1 fruit fly cellular context compared by ENCODE assay signal in the genomic region with DNA sequence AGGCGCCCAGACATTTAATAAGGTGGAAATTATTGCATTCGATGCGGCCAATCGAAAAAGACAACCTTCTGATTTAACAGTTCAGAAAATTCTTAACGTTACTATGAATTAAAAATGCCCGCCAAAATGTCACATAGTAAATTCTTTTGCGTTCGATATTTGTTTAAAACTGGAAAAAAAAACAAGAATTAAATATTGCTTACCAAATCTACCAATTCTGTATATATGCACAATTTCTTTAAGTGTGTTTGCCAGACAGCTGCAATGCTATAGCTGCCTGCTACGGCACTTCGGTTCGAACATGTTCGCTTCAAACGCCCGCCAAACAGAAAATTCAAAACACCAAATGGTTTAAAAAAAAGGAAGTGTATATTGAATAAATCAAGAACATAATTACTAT.
TF ChIP-seq lines count a peak whose summit lies in the region.

No protein-coding gene starts in this region.

TF ChIP-seq in whole organism, embryonic, 481 proteins besides CTCF, POLR2A, EP300 and RAD21 (continued from another document and continues in another):
- TF ChIP-seq CG7987 (GFP tag; optimal IDR thresholded peaks at IDR 0.05; lab: Kevin White, UChicago) (no peak), bigmax (GFP tag; optimal IDR thresholded peaks at IDR 0.05; lab: Kevin White, UChicago) (no peak), CG8478 (optimal IDR thresholded peaks at IDR 0.05; lab: Kevin White, UChicago) (no peak), CG9609 (GFP tag; optimal IDR thresholded peaks at IDR 0.05; lab: Kevin White, UChicago) (peak; percentile 64), CG3163 (GFP tag; optimal IDR thresholded peaks at IDR 0.05; lab: Kevin White, UChicago) (peak; percentile 31), sr (GFP tag; IDR thresholded peaks at IDR 0.05; lab: Robert Waterston, UW) (no peak; the same call in 2 of the 3 replicates), Fer3 (tag; optimal IDR thresholded peaks at IDR 0.05; lab: Kevin White, UChicago) (peak; percentile 57), crol (GFP tag; IDR thresholded peaks at IDR 0.05; lab: Robert Waterston, UW) (no peak), CG10267 (tag; optimal IDR thresholded peaks at IDR 0.05; lab: Kevin White, UChicago) (peak; percentile 50), CG13894 (tag; optimal IDR thresholded peaks at IDR 0.05; lab: Kevin White, UChicago) (peak; percentile 9), ind (GFP tag; optimal IDR thresholded peaks at IDR 0.05; lab: Kevin White, UChicago) (peak; percentile 61), CG7928 (GFP tag; optimal IDR thresholded peaks at IDR 0.05; lab: Kevin White, UChicago) (no peak), CG13775 (GFP tag; optimal IDR thresholded peaks at IDR 0.05; lab: Kevin White, UChicago) (peak; percentile 57), CG2199 (GFP tag; IDR thresholded peaks at IDR 0.05; lab: Robert Waterston, UW) (no peak), p53 (GFP tag; optimal IDR thresholded peaks at IDR 0.05; lab: Kevin White, UChicago) (no peak), hkb (optimal IDR thresholded peaks at IDR 0.05; lab: Kevin White, UChicago) (no peak), hkb (GFP tag; IDR thresholded peaks at IDR 0.05; lab: Robert Waterston, UW) (peak; percentile 82), CG8281 (tag; optimal IDR thresholded peaks at IDR 0.05; lab: Kevin White, UChicago) (no peak), CG13296 (GFP tag; optimal IDR thresholded peaks at IDR 0.05; lab: Kevin White, UChicago) (peak; percentile 13), CG1233 (GFP tag; optimal IDR thresholded peaks at IDR 0.05; lab: Kevin White, UChicago) (peak; percentile 30), H2.0 (GFP tag; IDR thresholded peaks at IDR 0.05; lab: Robert Waterston, UW) (peak; percentile 51; the same call in 1 of the 2 replicates), lola (GFP tag; optimal IDR thresholded peaks at IDR 0.05; lab: Kevin White, UChicago) (peak in 1 of 3 experiments; percentile 2), CG15514 (GFP tag; optimal IDR thresholded peaks at IDR 0.05; lab: Kevin White, UChicago) (peak; percentile 56), vnd (GFP tag; IDR thresholded peaks at IDR 0.05; lab: Robert Waterston, UW; ENCODE audit: partially characterized antibody) (no peak), da (GFP tag; optimal IDR thresholded peaks at IDR 0.05; lab: Kevin White, UChicago) (peak; percentile 16), tx (GFP tag; optimal IDR thresholded peaks at IDR 0.05; lab: Kevin White, UChicago) (peak; percentile 61), wor (GFP tag; IDR thresholded peaks at IDR 0.05; lab: Robert Waterston, UW) (no peak), CG18476 (GFP tag; optimal IDR thresholded peaks at IDR 0.05; lab: Kevin White, UChicago) (no peak), Nf-YB (GFP tag; optimal IDR thresholded peaks at IDR 0.05; lab: Kevin White, UChicago) (peak; percentile 25), CG10321 (GFP tag; IDR thresholded peaks at IDR 0.05; lab: Robert Waterston, UW) (0 out of 2 replicates have a peak, but pooled peaks have one; percentile 37), CG3995 (GFP tag; optimal IDR thresholded peaks at IDR 0.05; lab: Kevin White, UChicago) (no peak), CG2678 (tag; optimal IDR thresholded peaks at IDR 0.05; lab: Kevin White, UChicago) (peak; percentile 66), HLH4C (GFP tag; IDR thresholded peaks at IDR 0.05; lab: Robert Waterston, UW; ENCODE audit: partially characterized antibody) (no peak), dan (GFP tag; IDR thresholded peaks at IDR 0.05; lab: Robert Waterston, UW) (no peak), repo (GFP tag; optimal IDR thresholded peaks at IDR 0.05; lab: Kevin White, UChicago) (peak; percentile 48), CG12236 (GFP tag; optimal IDR thresholded peaks at IDR 0.05; lab: Kevin White, UChicago) (peak; percentile 45), Hsf (GFP tag; optimal IDR thresholded peaks at IDR 0.05; lab: Kevin White, UChicago) (peak; percentile 80), MTF-1 (GFP tag; optimal IDR thresholded peaks at IDR 0.05; lab: Kevin White, UChicago; ENCODE audit: borderline replicate concordance) (peak; percentile 35), sens (GFP tag; lab: Kevin White, UChicago) (peak; percentile 94), Gsc (GFP tag; IDR thresholded peaks at IDR 0.05; lab: Robert Waterston, UW) (no peak), ken (GFP tag; IDR thresholded peaks at IDR 0.05; lab: Robert Waterston, UW) (peak; percentile 62; the same call in 1 of the 3 replicates), fd96Cb (tag; optimal IDR thresholded peaks at IDR 0.05; lab: Kevin White, UChicago) (peak; percentile 64), dmrt11E (tag; optimal IDR thresholded peaks at IDR 0.05; lab: Kevin White, UChicago) (peak; percentile 46), CG10979 (tag; optimal IDR thresholded peaks at IDR 0.05; lab: Kevin White, UChicago) (peak; percentile 62), fd64A (GFP tag; optimal IDR thresholded peaks at IDR 0.05; lab: Kevin White, UChicago) (no peak), Deaf1 (tag; optimal IDR thresholded peaks at IDR 0.05; lab: Kevin White, UChicago) (no peak), CG13424 (tag; optimal IDR thresholded peaks at IDR 0.05; lab: Kevin White, UChicago) (peak; percentile 57), CG8089 (GFP tag; optimal IDR thresholded peaks at IDR 0.05; lab: Kevin White, UChicago) (peak; percentile 48), schlank (tag; optimal IDR thresholded peaks at IDR 0.05; lab: Kevin White, UChicago) (no peak), CG30431 (GFP tag; optimal IDR thresholded peaks at IDR 0.05; lab: Kevin White, UChicago) (peak; percentile 16), CG4730 (GFP tag; IDR thresholded peaks at IDR 0.05; lab: Robert Waterston, UW) (peak; percentile 47), Jarid2 (GFP tag; optimal IDR thresholded peaks at IDR 0.05; lab: Kevin White, UChicago) (peak; percentile 19), Ada2b (GFP tag; IDR thresholded peaks at IDR 0.05; lab: Robert Waterston, UW) (peak; percentile 64; the same call in 1 of the 2 replicates), CG16863 (GFP tag; optimal IDR thresholded peaks at IDR 0.05; lab: Kevin White, UChicago) (peak; percentile 59), MBD-R2 (GFP tag; IDR thresholded peaks at IDR 0.05; lab: Robert Waterston, UW) (peak; percentile 39; the same call in 1 of the 2 replicates), Six4 (GFP tag; optimal IDR thresholded peaks at IDR 0.05; lab: Kevin White, UChicago) (peak; percentile 38), cas (GFP tag; IDR thresholded peaks at IDR 0.05; lab: Robert Waterston, UW) (0 out of 2 replicates have a peak, but pooled peaks have one; percentile 36), CG14860 (GFP tag; IDR thresholded peaks at IDR 0.05; lab: Robert Waterston, UW; ENCODE audit: partially characterized antibody) (no peak), her (GFP tag; optimal IDR thresholded peaks at IDR 0.05; lab: Kevin White, UChicago) (peak; percentile 43), ac (GFP tag; optimal IDR thresholded peaks at IDR 0.05; lab: Kevin White, UChicago) (no peak), Tbp (GFP tag; optimal IDR thresholded peaks at IDR 0.05; lab: Kevin White, UChicago) (no peak), CG8290 (GFP tag; optimal IDR thresholded peaks at IDR 0.05; lab: Kevin White, UChicago) (peak; percentile 51), CG8290 (tag; optimal IDR thresholded peaks at IDR 0.05; lab: Kevin White, UChicago) (peak in 1 of 2 experiments; percentile 68), ftz-f1 (GFP tag; optimal IDR thresholded peaks at IDR 0.05; lab: Kevin White, UChicago) (no peak), tll (GFP tag; optimal IDR thresholded peaks at IDR 0.05; lab: Kevin White, UChicago) (no peak), CG34224 (GFP tag; IDR thresholded peaks at IDR 0.05; lab: Robert Waterston, UW; ENCODE audit: partially characterized antibody) (no peak), Sox100B (GFP tag; optimal IDR thresholded peaks at IDR 0.05; lab: Kevin White, UChicago) (peak; percentile 39), ttk (GFP tag; IDR thresholded peaks at IDR 0.05; lab: Robert Waterston, UW) (peak; percentile 56), Sry-β (GFP tag; optimal IDR thresholded peaks at IDR 0.05; lab: Kevin White, UChicago) (no peak), CG6175 (GFP tag; IDR thresholded peaks at IDR 0.05; lab: Robert Waterston, UW) (no peak), sc (optimal IDR thresholded peaks at IDR 0.05; lab: Kevin White, UChicago) (no peak), sc (GFP tag; optimal IDR thresholded peaks at IDR 0.05; lab: Kevin White, UChicago) (peak; percentile 24), CG43689 (GFP tag; IDR thresholded peaks at IDR 0.05; lab: Robert Waterston, UW) (no peak), CG15479 (GFP tag; optimal IDR thresholded peaks at IDR 0.05; lab: Kevin White, UChicago) (no peak), CG10274 (GFP tag; optimal IDR thresholded peaks at IDR 0.05; lab: Kevin White, UChicago) (no peak), row (GFP tag; IDR thresholded peaks at IDR 0.05; lab: Robert Waterston, UW) (peak; percentile 74), hbn (GFP tag; IDR thresholded peaks at IDR 0.05; lab: Robert Waterston, UW; ENCODE audit: partially characterized antibody) (no peak), nom (GFP tag; optimal IDR thresholded peaks at IDR 0.05; lab: Kevin White, UChicago) (peak; percentile 2), inv (GFP tag; IDR thresholded peaks at IDR 0.05; lab: Robert Waterston, UW; ENCODE audit: partially characterized antibody) (no peak), CG11398 (GFP tag; optimal IDR thresholded peaks at IDR 0.05; lab: Kevin White, UChicago) (peak; percentile 33), tio (GFP tag; optimal IDR thresholded peaks at IDR 0.05; lab: Kevin White, UChicago) (peak; percentile 55), Kr (GFP tag; optimal IDR thresholded peaks at IDR 0.05; lab: Kevin White, UChicago) (no peak), kni (GFP tag; optimal IDR thresholded peaks at IDR 0.05; lab: Kevin White, UChicago) (no peak), CG17361 (GFP tag; IDR thresholded peaks at IDR 0.05; lab: Robert Waterston, UW) (peak; percentile 68; the same call in 2 of the 3 replicates), CG17568 (GFP tag; optimal IDR thresholded peaks at IDR 0.05; lab: Kevin White, UChicago) (peak; percentile 46), CG2875 (GFP tag; optimal IDR thresholded peaks at IDR 0.05; lab: Kevin White, UChicago) (no peak), CG8359 (GFP tag; optimal IDR thresholded peaks at IDR 0.05; lab: Kevin White, UChicago; ENCODE audit: borderline replicate concordance) (peak; percentile 19), btn (GFP tag; optimal IDR thresholded peaks at IDR 0.05; lab: Kevin White, UChicago) (peak; percentile 17), knrl (GFP tag; IDR thresholded peaks at IDR 0.05; lab: Robert Waterston, UW; ENCODE audit: partially characterized antibody) (no peak; the same call in 2 of the 3 replicates), CG16779 (GFP tag; IDR thresholded peaks at IDR 0.05; lab: Robert Waterston, UW) (no peak), Fer2 (tag; optimal IDR thresholded peaks at IDR 0.05; lab: Kevin White, UChicago) (no peak), Max (GFP tag; optimal IDR thresholded peaks at IDR 0.05; lab: Kevin White, UChicago) (peak; percentile 49), CG4854 (GFP tag; optimal IDR thresholded peaks at IDR 0.05; lab: Kevin White, UChicago) (peak; percentile 49), dpn (GFP tag; optimal IDR thresholded peaks at IDR 0.05; lab: Kevin White, UChicago) (peak; percentile 67 to 73), NC2α (GFP tag; optimal IDR thresholded peaks at IDR 0.05; lab: Kevin White, UChicago) (peak; percentile 19), hth (optimal IDR thresholded peaks at IDR 0.05; lab: Kevin White, UChicago) (no peak), aop (GFP tag; IDR thresholded peaks at IDR 0.05; lab: Robert Waterston, UW) (no peak), ham (GFP tag; IDR thresholded peaks at IDR 0.05; lab: Robert Waterston, UW) (no peak), CG6683 (GFP tag; optimal IDR thresholded peaks at IDR 0.05; lab: Kevin White, UChicago) (no peak), mam (GFP tag; optimal IDR thresholded peaks at IDR 0.05; lab: Kevin White, UChicago) (peak; percentile 65), CG15696 (tag; optimal IDR thresholded peaks at IDR 0.05; lab: Kevin White, UChicago) (no peak), stc (GFP tag; IDR thresholded peaks at IDR 0.05; lab: Robert Waterston, UW) (peak; percentile 72), CG6791 (GFP tag; IDR thresholded peaks at IDR 0.05; lab: Robert Waterston, UW; ENCODE audit: partially characterized antibody) (no peak), CG6854 (GFP tag; optimal IDR thresholded peaks at IDR 0.05; lab: Kevin White, UChicago) (no peak), PHDP (tag; optimal IDR thresholded peaks at IDR 0.05; lab: Kevin White, UChicago) (peak; percentile 74), ara (GFP tag; IDR thresholded peaks at IDR 0.05; lab: Robert Waterston, UW) (no peak; the same call in 1 of the 2 replicates), CG12391 (tag; optimal IDR thresholded peaks at IDR 0.05; lab: Kevin White, UChicago) (peak; percentile 66), tna (GFP tag; IDR thresholded peaks at IDR 0.05; lab: Robert Waterston, UW; ENCODE audit: partially characterized antibody) (no peak), hb (GFP tag; IDR thresholded peaks at IDR 0.05; lab: Robert Waterston, UW; ENCODE audit: partially characterized antibody) (no peak), CG31224 (GFP tag; IDR thresholded peaks at IDR 0.05; lab: Robert Waterston, UW) (peak; percentile 31; the same call in 1 of the 2 replicates), lab (GFP tag; optimal IDR thresholded peaks at IDR 0.05; lab: Kevin White, UChicago) (peak; percentile 70), CG9817 (tag; optimal IDR thresholded peaks at IDR 0.05; lab: Kevin White, UChicago) (peak; percentile 32), Antp (GFP tag; optimal IDR thresholded peaks at IDR 0.05; lab: Kevin White, UChicago) (peak; percentile 63), sens-2 (GFP tag; IDR thresholded peaks at IDR 0.05; lab: Robert Waterston, UW) (peak; percentile 64), CG18599 (GFP tag; optimal IDR thresholded peaks at IDR 0.05; lab: Kevin White, UChicago) (peak; percentile 32), CG11085 (GFP tag; IDR thresholded peaks at IDR 0.05; lab: Robert Waterston, UW) (peak; percentile 14; the same call in 1 of the 2 replicates), Rx (GFP tag; IDR thresholded peaks at IDR 0.05; lab: Robert Waterston, UW) (peak; percentile 27; the same call in 1 of the 2 replicates), Usf (GFP tag; optimal IDR thresholded peaks at IDR 0.05; lab: Kevin White, UChicago) (no peak), esg (GFP tag; conservative IDR thresholded peaks at IDR 0.05; lab: Robert Waterston, UW) (peak; percentile 63), CG17612 (GFP tag; IDR thresholded peaks at IDR 0.05; lab: Robert Waterston, UW) (0 out of 2 replicates have a peak, but pooled peaks have one; percentile 32), Ssrp (tag; optimal IDR thresholded peaks at IDR 0.05; lab: Kevin White, UChicago) (peak; percentile 55), C15 (GFP tag; IDR thresholded peaks at IDR 0.05; lab: Robert Waterston, UW) (no peak), ro (GFP tag; IDR thresholded peaks at IDR 0.05; lab: Robert Waterston, UW) (no peak), CG33557 (GFP tag; optimal IDR thresholded peaks at IDR 0.05; lab: Kevin White, UChicago) (no peak), Pdp1 (GFP tag; optimal IDR thresholded peaks at IDR 0.05; lab: Kevin White, UChicago) (peak; percentile 67 to 69)
